Fruit fly (Drosophila melanogaster) Kc167 (cell line): ENCODE results near the gene Dic2.

Experiments
- Myc ChIP-seq: fragments of >200 bp; optimal IDR thresholded peaks from 2 replicates; lab custom pipeline; 2017; ENCODE audit warnings: missing external identifiers
- Sin3A ChIP-seq: fragments of >200 bp; optimal IDR thresholded peaks from 2 replicates; lab custom pipeline; 2018; ENCODE audit warnings: missing external identifiers
- h ChIP-seq: fragments of >200 bp; optimal IDR thresholded peaks from 3 replicates; lab custom pipeline; 2018; ENCODE audit warnings: missing external identifiers
- insv ChIP-seq: fragments of >200 bp; optimal IDR thresholded peaks from 3 replicates; lab custom pipeline; 2018; ENCODE audit warnings: missing external identifiers
- psq ChIP-seq: fragments of >200 bp; optimal IDR thresholded peaks from 2 replicates; lab custom pipeline; 2017; ENCODE audit warnings: missing external identifiers
- ttk ChIP-seq: sonication (Bioruptor generic); optimal IDR thresholded peaks from 2 replicates; lab custom pipeline; 2017; ENCODE audit warnings: missing external identifiers

DNA sequence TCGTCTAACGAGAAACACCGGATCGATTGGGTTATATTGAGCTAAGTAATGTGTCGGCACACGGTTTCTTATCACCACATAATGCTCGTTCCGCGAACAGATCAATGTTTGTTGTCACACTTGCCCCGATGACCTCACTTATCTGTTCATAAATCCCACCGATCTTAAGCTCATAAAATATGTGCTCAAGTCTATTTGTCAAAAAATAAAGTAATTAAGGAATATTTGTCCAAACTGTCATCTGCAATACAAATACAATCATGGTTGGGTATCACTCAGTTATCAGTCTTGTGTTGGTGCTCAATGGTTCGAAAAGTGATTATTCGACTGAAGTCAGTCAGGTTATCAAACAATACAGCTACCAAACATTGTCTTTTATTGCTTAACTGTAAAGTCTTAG lies 47.0 kb upstream of the Dic2 start:
- TF ChIP-seq insv (lab: Kevin White, UChicago): no peak
- no peak for TF ChIP-seq ttk (lab: Kevin White, UChicago)
- no peak for TF ChIP-seq psq
- no peak for TF ChIP-seq h
- TF ChIP-seq Myc: no peak
- no peak for TF ChIP-seq Sin3A (lab: Kevin White, UChicago)
